Fruit fly (Drosophila melanogaster) whole organism, prepupa: Measurements from ENCODE around the gene Edc3.

Source experiments
- CG4318 ChIP-seq: fragments of 200-800 bp; sonication (Bioruptor generic); optimal IDR thresholded peaks from 3 replicates; lab custom pipeline; 2017; ENCODE audit warnings: missing biosample characterization, mild to moderate bottlenecking, missing genetic modification characterization
- Sox14 ChIP-seq: fragments of 200-800 bp; sonication (Bioruptor generic); optimal IDR thresholded peaks from 3 replicates; lab custom pipeline; 2016; ENCODE audit warnings: missing biosample characterization, missing genetic modification characterization

DNA sequence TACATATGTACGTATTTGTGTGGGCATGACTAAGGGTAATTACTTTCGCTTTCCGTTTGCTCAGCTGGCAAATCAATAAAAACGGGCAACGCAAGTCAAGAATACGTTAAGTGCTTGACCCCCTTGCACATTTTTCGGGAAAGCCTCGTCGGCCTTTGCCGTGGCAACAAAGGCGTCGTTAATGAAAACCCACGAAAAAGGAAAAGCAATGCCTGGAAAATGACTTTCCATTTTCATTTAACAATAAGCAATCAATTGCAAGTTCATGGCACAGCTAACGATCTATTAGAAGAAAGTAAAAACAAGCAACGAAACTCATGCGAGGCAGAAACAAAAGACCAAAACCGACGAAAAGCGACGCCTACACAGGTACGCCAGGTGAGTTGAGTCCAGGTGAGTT, 33.6 kb downstream of the Edc3 start:
- TF ChIP-seq CG4318 (GFP tag; lab: Kevin White, UChicago) (no peak), Sox14 (no peak)
